Fruit fly (Drosophila melanogaster): Measurements from ENCODE around the gene CG4230.
A peak's percentile ranks its signal among the peaks of the same experiment; 100 is the strongest.

The CG4230 gene

dm6 chr2L:5086905-5087522 lies 9.0 kb upstream of the CG4230 start (continued):
- TF ChIP-seq CG6808 (GFP tag; optimal IDR thresholded peaks at IDR 0.05) (peak; percentile 86), CG8632 (GFP tag; optimal IDR thresholded peaks at IDR 0.05) (peak; percentile 89), Sox15 (GFP tag; optimal IDR thresholded peaks at IDR 0.05) (peak; percentile 75), vri (GFP tag; optimal IDR thresholded peaks at IDR 0.05) (peak; percentile 72), CG6276 (GFP tag; optimal IDR thresholded peaks at IDR 0.05) (peak; percentile 86), ss (GFP tag; optimal IDR thresholded peaks at IDR 0.05) (peak; percentile 82 to 91), CG3919 (GFP tag; optimal IDR thresholded peaks at IDR 0.05) (peak; percentile 89), CG9139 (GFP tag; optimal IDR thresholded peaks at IDR 0.05) (peak; percentile 78), svp (GFP tag) (peak; percentile 91)

- TF ChIP-seq Gug (GFP tag; IDR thresholded peaks at IDR 0.05) (no peak), CG31627 (GFP tag; optimal IDR thresholded peaks at IDR 0.05) (no peak), CG4318 (GFP tag; optimal IDR thresholded peaks at IDR 0.05) (no peak), salr (GFP tag; optimal IDR thresholded peaks at IDR 0.05) (no peak), Eip75B (GFP tag; optimal IDR thresholded peaks at IDR 0.05) (no peak), CG6276 (GFP tag; optimal IDR thresholded peaks at IDR 0.05) (no peak), pdm3 (GFP tag; optimal IDR thresholded peaks at IDR 0.05) (no peak), CG34406 (GFP tag; optimal IDR thresholded peaks at IDR 0.05) (no peak)
Observed at dm6 chr2L:5088649-5089270, 7.3 kb upstream of the CG4230 start.

- no peak for TF ChIP-seq Lpt (GFP tag; optimal IDR thresholded peaks at IDR 0.05)
- TF ChIP-seq CG8119 (GFP tag; IDR thresholded peaks at IDR 0.05) = no peak
- TF ChIP-seq CG8319 (GFP tag; optimal IDR thresholded peaks at IDR 0.05) = no peak
- TF ChIP-seq vri (GFP tag; optimal IDR thresholded peaks at IDR 0.05) = no peak
- no peak for TF ChIP-seq CG3032 (tag; optimal IDR thresholded peaks at IDR 0.05)
- TF ChIP-seq eg (GFP tag; IDR thresholded peaks at IDR 0.05) = 0 out of 3 replicates have a peak, but pooled peaks have one; percentile 13
- TF ChIP-seq lz (GFP tag; optimal IDR thresholded peaks at IDR 0.05) = no peak
- TF ChIP-seq fd59A (GFP tag; optimal IDR thresholded peaks at IDR 0.05) = no peak
- no peak for TF ChIP-seq Sox14 (GFP tag; optimal IDR thresholded peaks at IDR 0.05)
- TF ChIP-seq fkh (GFP tag; optimal IDR thresholded peaks at IDR 0.05) = peak; percentile 32
- TF ChIP-seq Eip78C (GFP tag) = no peak
- TF ChIP-seq CG31627 (GFP tag; optimal IDR thresholded peaks at IDR 0.05) = no peak
- TF ChIP-seq CG4318 (GFP tag; optimal IDR thresholded peaks at IDR 0.05) = no peak
- no peak for TF ChIP-seq CG34406 (GFP tag; optimal IDR thresholded peaks at IDR 0.05)
- TF ChIP-seq cyc (GFP tag; optimal IDR thresholded peaks at IDR 0.05) = no peak
Observed at dm6 chr2L:5089642-5090041, 6.4 kb upstream of the CG4230 start.

dm6 chr2L:5090352-5090751 lies 5.7 kb upstream of the CG4230 start:
- TF ChIP-seq CG11294 (GFP tag; IDR thresholded peaks at IDR 0.05) = peak; percentile 16; the same call in 1 of the 2 replicates
- no peak for TF ChIP-seq Blimp-1 (GFP tag; optimal IDR thresholded peaks at IDR 0.05)
- TF ChIP-seq CG16779 (tag; optimal IDR thresholded peaks at IDR 0.05) = peak; percentile 18
- TF ChIP-seq CG3919 (GFP tag; optimal IDR thresholded peaks at IDR 0.05) = peak; percentile 9
- peak; percentile 12 for TF ChIP-seq topi (GFP tag; optimal IDR thresholded peaks at IDR 0.05)
- no peak for TF ChIP-seq CG31627 (GFP tag; optimal IDR thresholded peaks at IDR 0.05)
- TF ChIP-seq Smox (GFP tag; optimal IDR thresholded peaks at IDR 0.05) = no peak
- TF ChIP-seq OdsH (GFP tag; optimal IDR thresholded peaks at IDR 0.05) = peak; percentile 41
- TF ChIP-seq Met (GFP tag; optimal IDR thresholded peaks at IDR 0.05) = no peak
- no peak for TF ChIP-seq dsx (GFP tag; optimal IDR thresholded peaks at IDR 0.05; ENCODE audit: poor library complexity, severe bottlenecking)
- 0 out of 3 replicates have a peak, but pooled peaks have one; percentile 32 for TF ChIP-seq CG6163 (GFP tag; IDR thresholded peaks at IDR 0.05)
- TF ChIP-seq Sox102F (GFP tag; optimal IDR thresholded peaks at IDR 0.05) = no peak
- TF ChIP-seq Hr4 (GFP tag; optimal IDR thresholded peaks at IDR 0.05) = no peak
- TF ChIP-seq ss (GFP tag; optimal IDR thresholded peaks at IDR 0.05) = no peak
- no peak for TF ChIP-seq svp (GFP tag)
- no peak for TF ChIP-seq Eip93F (GFP tag; optimal IDR thresholded peaks at IDR 0.05)
- TF ChIP-seq eg (GFP tag; IDR thresholded peaks at IDR 0.05) = peak; percentile 70; the same call in 2 of the 3 replicates
- TF ChIP-seq esn (GFP tag; optimal IDR thresholded peaks at IDR 0.05) = peak; percentile 21
- TF ChIP-seq fd85E (GFP tag; optimal IDR thresholded peaks at IDR 0.05) = no peak
- no peak for TF ChIP-seq cyc (GFP tag; optimal IDR thresholded peaks at IDR 0.05)
- peak; percentile 17 for TF ChIP-seq Sox14 (GFP tag; optimal IDR thresholded peaks at IDR 0.05)
- TF ChIP-seq net (GFP tag; optimal IDR thresholded peaks at IDR 0.05) = peak; percentile 26
- TF ChIP-seq pdm3 (GFP tag; optimal IDR thresholded peaks at IDR 0.05) = peak; percentile 42
- no peak for TF ChIP-seq CG6808 (GFP tag; optimal IDR thresholded peaks at IDR 0.05)
- no peak for TF ChIP-seq CG8319 (GFP tag; optimal IDR thresholded peaks at IDR 0.05)
- no peak for TF ChIP-seq Ets21C (GFP tag; optimal IDR thresholded peaks at IDR 0.05)
- TF ChIP-seq CG1621 (tag; optimal IDR thresholded peaks at IDR 0.05) = peak; percentile 21
